Worm (Caenorhabditis elegans): ENCODE measurements around the gene C27H6.9.

The C27H6.9 gene

ce11 chrV:10031384-10032171, 48.9 kb downstream of the C27H6.9 start:
- TF ChIP-seq T22C8.4 (GFP tag; IDR thresholded peaks at IDR 0.05) (no peak), ref-1 (GFP tag; conservative IDR thresholded peaks at IDR 0.05) (no peak), flt-1 (GFP tag; IDR thresholded peaks at IDR 0.05) (no peak), ztf-23 (GFP tag; IDR thresholded peaks at IDR 0.05) (0 out of 2 replicates have a peak, but pooled peaks have one; percentile 29)

All from whole organism, midembryonic.